Worm (Caenorhabditis elegans) whole organism, L4 larva: Measurements from ENCODE around the gene clec-165.

Source experiments
- F26F4.8 ChIP-seq: fragments of 200-800 bp; sonication (Bioruptor generic); conservative IDR thresholded peaks from 2 replicates; pipeline ENCODE4 v1.3.6; 2022; ENCODE audit warnings: missing genetic modification characterization, missing compliant biosample characterization
- R02D3.7 ChIP-seq: fragments of 150-350 bp; sonication (generic microtip); optimal IDR thresholded peaks from 3 replicates; lab custom pipeline; 2014; ENCODE audit warnings: missing biosample characterization, missing genetic modification characterization
- T26A8.4 ChIP-seq: fragments of 200-800 bp; sonication (Bioruptor generic); IDR thresholded peaks from 2 replicates; pipeline ENCODE4 v1.3.6; 2022; ENCODE audit warnings: missing genetic modification characterization, missing compliant biosample characterization
- ZK546.5 ChIP-seq, 2 experiments: sonication (generic microtip); optimal IDR thresholded peaks; 2 replicates each; lab custom pipeline; 2017; ENCODE audit warnings: missing biosample characterization in 2 of 2, missing genetic modification characterization in 2 of 2
- aha-1 ChIP-seq: fragments of 150-350 bp; peaks from one replicate; lab custom pipeline; 2014; ENCODE audit warnings: missing biosample characterization, missing genetic modification characterization
- ceh-20 ChIP-seq: fragments of 200-800 bp; sonication (Bioruptor generic); IDR thresholded peaks from 2 replicates; pipeline ENCODE4 v1.3.6; 2022; ENCODE audit warnings: missing genetic modification reagents, missing genetic modification characterization, missing compliant biosample characterization
- ceh-28 ChIP-seq: fragments of 150-350 bp; optimal IDR thresholded peaks from 2 replicates; lab custom pipeline; 2014; ENCODE audit warnings: missing biosample characterization, missing genetic modification reagents, missing genetic modification characterization
- ceh-32 ChIP-seq: sonication (generic microtip); optimal IDR thresholded peaks from 2 replicates; lab custom pipeline; 2016; ENCODE audit warnings: mild to moderate bottlenecking, missing genetic modification characterization, missing compliant biosample characterization; ENCODE audit not compliant: poor library complexity
- ces-1 ChIP-seq: fragments of 150-350 bp; sonication (generic microtip); optimal IDR thresholded peaks from 4 replicates; lab custom pipeline; 2014; ENCODE audit warnings: missing biosample characterization, missing genetic modification reagents, missing genetic modification characterization
- daf-19 ChIP-seq: fragments of 200-800 bp; sonication (Bioruptor generic); conservative IDR thresholded peaks from 2 replicates; pipeline ENCODE4 v1.3.6; 2022; ENCODE audit warnings: missing genetic modification characterization, missing compliant biosample characterization
- daf-8 ChIP-seq: fragments of 200-800 bp; sonication (Bioruptor generic); IDR thresholded peaks from 2 replicates; pipeline ENCODE4 v1.3.6; 2022; ENCODE audit warnings: missing genetic modification characterization, missing compliant biosample characterization
- dmd-6 ChIP-seq: fragments of 200-800 bp; sonication (Bioruptor generic); IDR thresholded peaks from 2 replicates; pipeline ENCODE4 v1.3.6; 2022; ENCODE audit warnings: missing genetic modification reagents, missing genetic modification characterization, missing compliant biosample characterization
- dmd-8 ChIP-seq: fragments of 200-800 bp; sonication (Bioruptor generic); IDR thresholded peaks from 2 replicates; pipeline ENCODE4 v1.3.6; 2022; ENCODE audit warnings: missing genetic modification characterization, missing compliant biosample characterization
- hlh-30 ChIP-seq: sonication (generic microtip); optimal IDR thresholded peaks from 2 replicates; lab custom pipeline; 2017; ENCODE audit warnings: antibody characterized with exemption, mild to moderate bottlenecking, missing genetic modification characterization, missing compliant biosample characterization; ENCODE audit not compliant: insufficient read depth
- lsy-2 ChIP-seq, 2 experiments: fragments of 150-350 bp in 1 of 2; sonication (generic microtip) in 1 of 2; optimal IDR thresholded peaks; 2 replicates each; lab custom pipeline; 2014 to 2017; ENCODE audit warnings: missing biosample characterization in 2 of 2, missing genetic modification characterization in 2 of 2
- mdl-1 ChIP-seq, 2 experiments: fragments of 150-350 bp in 1 of 2; sonication (generic microtip) in 1 of 2; optimal IDR thresholded peaks; 2 replicates each; lab custom pipeline; 2014 to 2017; ENCODE audit warnings: missing biosample characterization in 2 of 2, missing genetic modification characterization in 2 of 2
- mep-1 ChIP-seq: fragments of 150-350 bp; sonication (generic microtip); optimal IDR thresholded peaks from 3 replicates; lab custom pipeline; 2014; ENCODE audit warnings: missing biosample characterization, missing genetic modification characterization
- mes-2 ChIP-seq: sonication (generic microtip); optimal IDR thresholded peaks from 2 replicates; lab custom pipeline; 2016; ENCODE audit warnings: missing genotype, mild to moderate bottlenecking, missing genetic modification characterization, missing compliant biosample characterization; ENCODE audit not compliant: poor library complexity, severe bottlenecking
- mxl-3 ChIP-seq: fragments of 200-800 bp; sonication (Bioruptor generic); optimal IDR thresholded peaks from 2 replicates; lab custom pipeline; 2018; ENCODE audit warnings: mild to moderate bottlenecking, missing genetic modification characterization, missing compliant biosample characterization
- nhr-102 ChIP-seq: sonication (generic microtip); optimal IDR thresholded peaks from 2 replicates; lab custom pipeline; 2016; ENCODE audit warnings: mild to moderate bottlenecking, missing genetic modification characterization, moderate library complexity, missing compliant biosample characterization
- nhr-11 ChIP-seq: fragments of 150-350 bp; optimal IDR thresholded peaks from 2 replicates; lab custom pipeline; 2014; ENCODE audit warnings: missing biosample characterization, missing genetic modification characterization
- rbr-2 ChIP-seq: sonication (generic microtip); optimal IDR thresholded peaks from 2 replicates; lab custom pipeline; 2016; ENCODE audit warnings: missing genotype, missing genetic modification characterization, missing compliant biosample characterization
- unc-62 ChIP-seq, 3 experiments: fragments of 150-350 bp in 1 of 3; sonication (generic microtip); optimal IDR thresholded peaks in 2 of 3; peaks in 1 of 3; 1 replicate in 1 of 3; 2 replicates in 2 of 3; lab custom pipeline; 2014 to 2017; ENCODE audit warnings: missing biosample characterization in 3 of 3, missing genetic modification characterization in 3 of 3, missing genetic modification reagents in 3 of 3, missing genotype in 1 of 3
- zag-1 ChIP-seq: fragments of 150-350 bp; optimal IDR thresholded peaks from 2 replicates; lab custom pipeline; 2014; ENCODE audit warnings: missing biosample characterization, missing genetic modification characterization
- zfp-2 ChIP-seq: sonication (generic microtip); optimal IDR thresholded peaks from 2 replicates; lab custom pipeline; 2016; ENCODE audit warnings: mild to moderate bottlenecking, missing genetic modification characterization, missing compliant biosample characterization

The clec-165 gene

ce11 chrIV:1225596-1226232 lies 21.0 kb downstream of the clec-165 start, which contains the start of gene W09G12.8:
W09G12.8 (plus strand) TSS chrIV:1226182.
- peak in 1 of 2 experiments; percentile 91 for TF ChIP-seq unc-62 (GFP tag; optimal IDR thresholded peaks at IDR 0.05 in 1 of 2; lab: Kevin White, UChicago)
- TF ChIP-seq unc-62 (tag; optimal IDR thresholded peaks at IDR 0.05; lab: Kevin White, UChicago), result no peak
- no peak for TF ChIP-seq zag-1 (tag; lab: Kevin White, UChicago)

ce11 chrIV:1224781-1225180 lies 21.9 kb downstream of the clec-165 start:
- TF ChIP-seq aha-1 (tag; lab: Kevin White, UChicago) (peak; percentile 11), ceh-20 (GFP tag; lab: Robert Waterston, UW) (no peak)

- TF ChIP-seq mxl-3 (GFP tag; lab: Kevin White, UChicago), result no peak
- TF ChIP-seq nhr-102 (tag; lab: Kevin White, UChicago), result no peak
- TF ChIP-seq ceh-28 (tag; lab: Kevin White, UChicago), result no peak
- TF ChIP-seq lsy-2 (tag; optimal IDR thresholded peaks at IDR 0.05; lab: Kevin White, UChicago), result no peak
- no peak for TF ChIP-seq F26F4.8 (GFP tag; lab: Robert Waterston, UW)
- TF ChIP-seq R02D3.7, result no peak
- TF ChIP-seq dmd-8, result no peak
- no peak for TF ChIP-seq ZK546.5 (tag; optimal IDR thresholded peaks at IDR 0.05; lab: Kevin White, UChicago)
- TF ChIP-seq, all 104 proteins: peak for 0
Measured at ce11 chrIV:1221167-1221566, 25.5 kb downstream of the clec-165 start, which contains the start of gene W09G12.10. W09G12.10 (minus strand) TSS chrIV:1221287.

ce11 chrIV:1217265-1217664 lies 29.4 kb downstream of the clec-165 start:
- 0 out of 2 replicates have a peak, but pooled peaks have one; percentile 24 for TF ChIP-seq T26A8.4 (GFP tag; lab: Robert Waterston, UW)

- TF ChIP-seq dmd-6 (GFP tag; lab: Robert Waterston, UW) (peak; percentile 74), daf-8 (GFP tag; lab: Robert Waterston, UW) (no peak)
Measured at ce11 chrIV:1216290-1216689, 30.4 kb downstream of the clec-165 start, which contains the start of gene W09G12.9. W09G12.9 (plus strand) TSS chrIV:1216590.

- peak; percentile 93 for TF ChIP-seq aha-1 (tag; lab: Kevin White, UChicago)
- no peak for TF ChIP-seq hlh-30 (tag; lab: Kevin White, UChicago)
Measured at ce11 chrIV:1215536-1215935, 31.1 kb downstream of the clec-165 start.

- TF ChIP-seq nhr-11 (tag; lab: Kevin White, UChicago) (peak; percentile 6), rbr-2 (tag; lab: Kevin White, UChicago) (peak; percentile 19), aha-1 (tag; lab: Kevin White, UChicago) (peak; percentile 15), unc-62 (GFP tag; optimal IDR thresholded peaks at IDR 0.05 in 1 of 2; lab: Kevin White, UChicago) (peak in 1 of 2 experiments; percentile 45), unc-62 (tag; optimal IDR thresholded peaks at IDR 0.05; lab: Kevin White, UChicago) (no peak), mep-1 (tag; lab: Kevin White, UChicago) (peak; percentile 30), mdl-1 (tag; optimal IDR thresholded peaks at IDR 0.05; lab: Kevin White, UChicago) (peak in 1 of 2 experiments; percentile 9), mes-2 (tag; lab: Kevin White, UChicago) (peak; percentile 25), hlh-30 (tag; lab: Kevin White, UChicago) (peak; percentile 80), ceh-32 (tag; lab: Kevin White, UChicago) (no peak), zfp-2 (tag; lab: Kevin White, UChicago) (no peak)
Measured at ce11 chrIV:1213192-1213591, 33.5 kb downstream of the clec-165 start.

- no peak for TF ChIP-seq daf-19 (GFP tag; lab: Robert Waterston, UW)
- peak; percentile 76 for TF ChIP-seq ces-1 (GFP tag; lab: Kevin White, UChicago)
Measured at ce11 chrIV:1212357-1212756, 34.3 kb downstream of the clec-165 start.
